Fruit fly (Drosophila melanogaster) whole organism, prepupa: ENCODE measurements around the gene al.

ENCODE experiments used
- CG10631 ChIP-seq: fragments of 200-800 bp; sonication (Bioruptor generic); optimal IDR thresholded peaks from 2 replicates; lab custom pipeline; 2016; ENCODE audit warnings: missing biosample characterization, missing genetic modification characterization
- CG16779 ChIP-seq: fragments of 200-800 bp; sonication (Bioruptor generic); optimal IDR thresholded peaks from 3 replicates; lab custom pipeline; 2017; ENCODE audit warnings: missing biosample characterization, mild to moderate bottlenecking, missing genetic modification characterization
- CG6792 ChIP-seq: fragments of 200-800 bp; sonication (Bioruptor generic); optimal IDR thresholded peaks from 3 replicates; lab custom pipeline; 2016; ENCODE audit warnings: missing biosample characterization, missing genetic modification characterization
- CG8119 ChIP-seq: fragments of 200-800 bp; sonication (Bioruptor generic); IDR thresholded peaks from 3 replicates; pipeline ENCODE4 v1.3.6; 2022; ENCODE audit warnings: missing biosample characterization, missing genetic modification characterization
- Hr4 ChIP-seq: fragments of 200-800 bp; sonication (Bioruptor generic); optimal IDR thresholded peaks from 3 replicates; lab custom pipeline; 2016; ENCODE audit warnings: missing biosample characterization, missing genetic modification characterization
- Lpt ChIP-seq: fragments of 200-800 bp; sonication (Bioruptor generic); optimal IDR thresholded peaks from 3 replicates; lab custom pipeline; 2016; ENCODE audit warnings: missing biosample characterization, missing genetic modification characterization
- Sox14 ChIP-seq: fragments of 200-800 bp; sonication (Bioruptor generic); optimal IDR thresholded peaks from 3 replicates; lab custom pipeline; 2016; ENCODE audit warnings: missing biosample characterization, missing genetic modification characterization
- acj6 ChIP-seq: fragments of 200-800 bp; sonication (Bioruptor generic); optimal IDR thresholded peaks from 3 replicates; lab custom pipeline; 2016; ENCODE audit warnings: missing biosample characterization, missing genetic modification characterization
- dac ChIP-seq: fragments of 200-800 bp; sonication (Bioruptor generic); optimal IDR thresholded peaks from 2 replicates; lab custom pipeline; 2017; ENCODE audit warnings: missing biosample characterization, mild to moderate bottlenecking, missing genetic modification characterization
- salr ChIP-seq, 2 experiments: fragments of 200-800 bp; sonication (Bioruptor generic); optimal IDR thresholded peaks; 3 replicates each; lab custom pipeline; 2016 to 2018; ENCODE audit warnings: missing biosample characterization in 2 of 2, missing genetic modification characterization in 2 of 2, mild to moderate bottlenecking in 1 of 2
- spab ChIP-seq: fragments of 200-800 bp; sonication (Bioruptor generic); optimal IDR thresholded peaks from 2 replicates; lab custom pipeline; 2017; ENCODE audit warnings: missing biosample characterization, mild to moderate bottlenecking, missing genetic modification characterization, missing genetic modification reagents

DNA sequence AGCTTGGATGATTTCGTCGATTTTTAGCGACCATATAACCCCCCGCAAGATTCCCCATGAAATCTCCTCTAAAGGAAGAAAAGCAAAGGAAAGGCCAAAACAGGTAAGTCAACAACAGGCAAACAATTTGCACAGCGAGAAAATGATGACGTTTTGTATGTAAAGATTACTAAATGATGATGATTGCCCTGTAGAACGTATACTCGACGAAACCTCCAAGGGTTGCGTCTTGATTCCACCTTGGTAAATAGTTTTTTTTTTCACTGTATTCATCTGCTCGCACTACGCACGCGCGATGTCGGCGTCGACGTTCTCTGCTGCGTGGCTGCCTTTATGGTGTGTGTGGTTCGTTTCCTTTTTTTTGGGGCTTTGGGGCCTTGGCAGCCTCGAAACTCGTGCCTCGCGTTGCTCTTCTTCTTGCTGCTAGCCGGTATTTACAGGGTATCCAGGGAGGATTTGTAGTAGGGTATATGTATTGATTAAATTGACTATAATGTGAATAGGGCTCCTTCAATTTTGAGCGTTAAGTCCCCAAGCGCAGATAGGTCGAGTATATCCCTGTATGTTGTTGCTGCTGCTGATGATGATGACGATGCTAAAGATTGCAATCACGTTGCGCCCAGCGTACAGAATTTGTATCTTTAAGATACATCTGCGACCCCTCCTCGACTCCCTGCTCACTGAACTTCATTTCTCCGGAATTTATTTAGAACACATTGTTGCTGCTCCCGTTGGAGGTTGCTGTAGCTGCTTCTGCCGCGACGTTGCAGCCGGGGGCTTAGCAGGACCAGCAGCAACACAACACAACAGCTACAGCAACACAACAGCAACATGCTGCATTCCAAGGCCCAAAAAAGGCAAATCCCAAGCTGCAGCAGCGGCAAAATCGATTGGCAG lies 49.7 kb downstream of the al start:
- peak; percentile 95 for TF ChIP-seq CG6792 (GFP tag; lab: Kevin White, UChicago)
- peak; percentile 93 for TF ChIP-seq acj6
- TF ChIP-seq Hr4 = peak; percentile 97
- TF ChIP-seq dac (GFP tag; lab: Kevin White, UChicago) = peak; percentile 95
- peak; percentile 82 to 89 for TF ChIP-seq salr (GFP tag; optimal IDR thresholded peaks at IDR 0.05; lab: Kevin White, UChicago)
- TF ChIP-seq Lpt (GFP tag; lab: Kevin White, UChicago) = peak; percentile 92
- TF ChIP-seq CG16779 (tag; lab: Kevin White, UChicago) = peak; percentile 82
- TF ChIP-seq CG8119 (GFP tag; lab: Robert Waterston, UW) = peak; percentile 97
- peak; percentile 95 for TF ChIP-seq Sox14 (GFP tag; lab: Kevin White, UChicago)
- TF ChIP-seq spab (GFP tag; lab: Kevin White, UChicago) = peak; percentile 94
- peak; percentile 93 for TF ChIP-seq CG10631 (GFP tag; lab: Kevin White, UChicago)
